Fruit fly (Drosophila melanogaster): ENCODE measurements around the gene Mkp.

The Mkp gene

dm6 chr3L:223019-223902 lies 38.9 kb upstream of the Mkp start, which contains the start of the genes pyx and CG33229 (continued):
- TF ChIP-seq CG31627 (GFP tag; optimal IDR thresholded peaks at IDR 0.05): peak; percentile 92
- TF ChIP-seq CG11902 (GFP tag; optimal IDR thresholded peaks at IDR 0.05): peak; percentile 81
- TF ChIP-seq fd59A (GFP tag; optimal IDR thresholded peaks at IDR 0.05): peak; percentile 64
- no peak for TF ChIP-seq vri (GFP tag; optimal IDR thresholded peaks at IDR 0.05)
- TF ChIP-seq CG16779 (tag; optimal IDR thresholded peaks at IDR 0.05): no peak
- TF ChIP-seq Blimp-1 (GFP tag; optimal IDR thresholded peaks at IDR 0.05): peak; percentile 65
- TF ChIP-seq svp (GFP tag): peak; percentile 93
- peak; percentile 62 for TF ChIP-seq CG15336 (GFP tag; IDR thresholded peaks at IDR 0.05)
- TF ChIP-seq CG3032 (tag; optimal IDR thresholded peaks at IDR 0.05): peak; percentile 81
- peak; percentile 86 for TF ChIP-seq eg (GFP tag; IDR thresholded peaks at IDR 0.05)
- peak; percentile 74 for TF ChIP-seq Sox102F (GFP tag; optimal IDR thresholded peaks at IDR 0.05)
- peak; percentile 70 for TF ChIP-seq Ets96B (tag; optimal IDR thresholded peaks at IDR 0.05)
- peak; percentile 40 for TF ChIP-seq CG11762 (GFP tag; optimal IDR thresholded peaks at IDR 0.05; ENCODE audit: insufficient read depth)
- TF ChIP-seq CG8632 (GFP tag; optimal IDR thresholded peaks at IDR 0.05): peak; percentile 67
- TF ChIP-seq CG6854 (GFP tag; optimal IDR thresholded peaks at IDR 0.05): no peak
- peak; percentile 89 for TF ChIP-seq cyc (GFP tag; optimal IDR thresholded peaks at IDR 0.05)
- peak; percentile 42 for TF ChIP-seq CG1621 (tag; optimal IDR thresholded peaks at IDR 0.05)
- peak; percentile 92 for TF ChIP-seq Hr4 (GFP tag; optimal IDR thresholded peaks at IDR 0.05)
- TF ChIP-seq Sox14 (GFP tag; optimal IDR thresholded peaks at IDR 0.05): peak; percentile 79
- peak; percentile 89 for TF ChIP-seq Hr39 (GFP tag; optimal IDR thresholded peaks at IDR 0.05)
- TF ChIP-seq dac (GFP tag; optimal IDR thresholded peaks at IDR 0.05): peak; percentile 80
- peak; percentile 86 for TF ChIP-seq pdm3 (GFP tag; optimal IDR thresholded peaks at IDR 0.05)
- TF ChIP-seq Sox15 (GFP tag; optimal IDR thresholded peaks at IDR 0.05): peak; percentile 83
- TF ChIP-seq CG11294 (GFP tag; IDR thresholded peaks at IDR 0.05): peak; percentile 65; the same call in 1 of the 2 replicates
- peak; percentile 71 for TF ChIP-seq CG6808 (GFP tag; optimal IDR thresholded peaks at IDR 0.05)
- peak; percentile 66 for TF ChIP-seq Gug (GFP tag; IDR thresholded peaks at IDR 0.05)
- TF ChIP-seq salr (GFP tag; optimal IDR thresholded peaks at IDR 0.05): peak; percentile 72
- TF ChIP-seq CG9139 (GFP tag; optimal IDR thresholded peaks at IDR 0.05): no peak
- TF ChIP-seq CG32006 (GFP tag; optimal IDR thresholded peaks at IDR 0.05): peak; percentile 94

dm6 chr3L:217480-218118 lies 33.3 kb upstream of the Mkp start, which contains the start of gene CG13877:
Gene CG13877 (plus strand): TSS chr3L:218068.
- TF ChIP-seq svp (GFP tag): peak; percentile 92
- TF ChIP-seq CG9139 (GFP tag; optimal IDR thresholded peaks at IDR 0.05): no peak

dm6 chr3L:216325-216724 lies 32.0 kb upstream of the Mkp start, which contains the start of gene Kaz1-ORFB:
Gene Kaz1-ORFB (plus strand): TSS chr3L:216625.
- TF ChIP-seq Blimp-1 (GFP tag; optimal IDR thresholded peaks at IDR 0.05) (no peak), pdm3 (GFP tag; optimal IDR thresholded peaks at IDR 0.05) (no peak), Eip93F (GFP tag; optimal IDR thresholded peaks at IDR 0.05) (no peak), net (GFP tag; optimal IDR thresholded peaks at IDR 0.05) (no peak), Ets21C (GFP tag; optimal IDR thresholded peaks at IDR 0.05) (no peak), achi (GFP tag; optimal IDR thresholded peaks at IDR 0.05) (no peak), CG6792 (GFP tag; optimal IDR thresholded peaks at IDR 0.05) (no peak), CG15336 (GFP tag; IDR thresholded peaks at IDR 0.05) (no peak), Gug (GFP tag; IDR thresholded peaks at IDR 0.05) (no peak), fkh (GFP tag; optimal IDR thresholded peaks at IDR 0.05) (no peak), topi (GFP tag; optimal IDR thresholded peaks at IDR 0.05) (no peak), Smox (GFP tag; optimal IDR thresholded peaks at IDR 0.05) (no peak), CG6808 (GFP tag; optimal IDR thresholded peaks at IDR 0.05) (no peak), vri (GFP tag; optimal IDR thresholded peaks at IDR 0.05) (no peak), lz (GFP tag; optimal IDR thresholded peaks at IDR 0.05) (no peak), fd59A (GFP tag; optimal IDR thresholded peaks at IDR 0.05) (no peak), Hr39 (GFP tag; optimal IDR thresholded peaks at IDR 0.05) (no peak), CG6854 (GFP tag; optimal IDR thresholded peaks at IDR 0.05) (no peak), ss (GFP tag; optimal IDR thresholded peaks at IDR 0.05) (no peak), CG7368 (GFP tag; optimal IDR thresholded peaks at IDR 0.05) (no peak)
